Fruit fly (Drosophila melanogaster) whole organism, embryonic: ENCODE data around the gene CG32087.

Source experiments
- Asciz ChIP-seq: fragments of 200-800 bp; sonication (Bioruptor generic); optimal IDR thresholded peaks from 2 replicates; lab custom pipeline; 2017; ENCODE audit warnings: missing biosample characterization, mild to moderate bottlenecking, missing genetic modification characterization, missing genetic modification reagents
- Atf3 ChIP-seq: fragments of 200-800 bp; sonication (Bioruptor generic); optimal IDR thresholded peaks from 3 replicates; lab custom pipeline; 2016; ENCODE audit warnings: missing biosample characterization, missing genetic modification characterization
- Atf6 ChIP-seq: fragments of 200-800 bp; sonication (Bioruptor generic); IDR thresholded peaks from 2 replicates; pipeline ENCODE4 v1.3.6; 2022; ENCODE audit warnings: missing biosample characterization, missing genetic modification characterization
- B-H1 ChIP-seq: fragments of 200-800 bp; sonication (Bioruptor generic); IDR thresholded peaks from 3 replicates; pipeline ENCODE4 v1.3.6; 2022; ENCODE audit warnings: missing biosample characterization, missing genetic modification characterization
- CG10462 ChIP-seq: fragments of 200-800 bp; sonication (Bioruptor generic); optimal IDR thresholded peaks from 2 replicates; lab custom pipeline; 2016; ENCODE audit warnings: missing biosample characterization, missing genetic modification characterization
- CG11560 ChIP-seq: fragments of 200-800 bp; sonication (Bioruptor generic); IDR thresholded peaks from 3 replicates; pipeline ENCODE4 v1.3.6; 2022; ENCODE audit warnings: missing biosample characterization, missing genetic modification characterization
- CG12744 ChIP-seq: fragments of 200-800 bp; sonication (Bioruptor generic); optimal IDR thresholded peaks from 2 replicates; lab custom pipeline; 2016; ENCODE audit warnings: missing biosample characterization, missing genetic modification characterization
- CG13287 ChIP-seq: fragments of 200-800 bp; sonication (Bioruptor generic); IDR thresholded peaks from 2 replicates; pipeline ENCODE4 v1.3.6; 2022; ENCODE audit warnings: missing biosample characterization, missing genetic modification characterization; ENCODE audit not compliant: partially characterized antibody
- CG13624 ChIP-seq: fragments of 200-800 bp; sonication (Bioruptor generic); optimal IDR thresholded peaks from 2 replicates; lab custom pipeline; 2016; ENCODE audit warnings: missing biosample characterization, missing genetic modification characterization
- CG13894 ChIP-seq: fragments of 200-800 bp; sonication (Bioruptor generic); optimal IDR thresholded peaks from 3 replicates; lab custom pipeline; 2018; ENCODE audit warnings: missing biosample characterization, mild to moderate bottlenecking, missing genetic modification characterization, moderate library complexity
- CG14965 ChIP-seq: fragments of 200-800 bp; sonication (Bioruptor generic); optimal IDR thresholded peaks from 2 replicates; lab custom pipeline; 2016; ENCODE audit warnings: missing biosample characterization, missing genetic modification characterization, borderline replicate concordance
- CG15011 ChIP-seq: fragments of 200-800 bp; sonication (Bioruptor generic); optimal IDR thresholded peaks from 3 replicates; lab custom pipeline; 2018; ENCODE audit warnings: missing biosample characterization, mild to moderate bottlenecking, missing genetic modification characterization
- CG15073 ChIP-seq: fragments of 200-800 bp; sonication (Bioruptor generic); optimal IDR thresholded peaks from 2 replicates; lab custom pipeline; 2016; ENCODE audit warnings: missing biosample characterization, missing genetic modification characterization
- CG15601 ChIP-seq: fragments of 200-800 bp; sonication (Bioruptor generic); optimal IDR thresholded peaks from 3 replicates; lab custom pipeline; 2019; ENCODE audit warnings: missing biosample characterization, mild to moderate bottlenecking, missing genetic modification characterization, moderate library complexity
- CG16779 ChIP-seq: fragments of 200-800 bp; sonication (Bioruptor generic); IDR thresholded peaks from 2 replicates; pipeline ENCODE4 v1.3.6; 2022; ENCODE audit warnings: missing biosample characterization, missing genetic modification characterization
- CG18599 ChIP-seq: fragments of 200-800 bp; sonication (Bioruptor generic); optimal IDR thresholded peaks from 3 replicates; lab custom pipeline; 2017; ENCODE audit warnings: missing biosample characterization, missing genetic modification characterization, mild to moderate bottlenecking, moderate library complexity, missing genetic modification reagents
- CG2199 ChIP-seq: fragments of 200-800 bp; sonication (Bioruptor generic); IDR thresholded peaks from 3 replicates; pipeline ENCODE4 v1.3.6; 2022; ENCODE audit warnings: missing biosample characterization, missing genetic modification characterization
- CG2712 ChIP-seq: fragments of 200-800 bp; optimal IDR thresholded peaks from 3 replicates; lab custom pipeline; 2019; ENCODE audit warnings: missing biosample characterization, mild to moderate bottlenecking, missing genetic modification characterization, moderate library complexity
- CG30403 ChIP-seq: fragments of 200-800 bp; sonication (Bioruptor generic); optimal IDR thresholded peaks from 3 replicates; lab custom pipeline; 2016; ENCODE audit warnings: missing biosample characterization, missing genetic modification characterization
- CG31224 ChIP-seq: fragments of 200-800 bp; sonication (Bioruptor generic); IDR thresholded peaks from 2 replicates; pipeline ENCODE4 v1.3.6; 2022; ENCODE audit warnings: missing biosample characterization, missing genetic modification characterization
- CG3847 ChIP-seq: fragments of 200-800 bp; sonication (Bioruptor generic); IDR thresholded peaks from 2 replicates; pipeline ENCODE4 v1.3.6; 2022; ENCODE audit warnings: missing biosample characterization, missing genetic modification characterization
- CG5180 ChIP-seq: fragments of 200-800 bp; sonication (Bioruptor generic); optimal IDR thresholded peaks from 3 replicates; lab custom pipeline; 2017; ENCODE audit warnings: missing biosample characterization, missing genetic modification characterization, mild to moderate bottlenecking, moderate library complexity, missing genetic modification reagents
- CG6689 ChIP-seq: fragments of 200-800 bp; sonication (Bioruptor generic); IDR thresholded peaks from 2 replicates; pipeline ENCODE4 v1.3.6; 2022; ENCODE audit warnings: missing biosample characterization, missing genetic modification characterization
- CG9797 ChIP-seq: fragments of 200-800 bp; sonication (Bioruptor generic); optimal IDR thresholded peaks from 3 replicates; lab custom pipeline; 2018; ENCODE audit warnings: missing biosample characterization, mild to moderate bottlenecking, missing genetic modification characterization
- Dfd ChIP-seq, 2 experiments: fragments of >200 bp; optimal IDR thresholded peaks; 2 replicates each; lab custom pipeline; 2017; ENCODE audit warnings: missing biosample characterization in 2 of 2, missing genetic modification characterization in 2 of 2
- Dip2 ChIP-seq: fragments of 200-800 bp; sonication (Bioruptor generic); IDR thresholded peaks from 2 replicates; pipeline ENCODE4 v1.3.6; 2022; ENCODE audit warnings: missing biosample characterization, missing genetic modification characterization
- Dref ChIP-seq: fragments of 200-800 bp; sonication (Bioruptor generic); IDR thresholded peaks from 2 replicates; pipeline ENCODE4 v1.3.6; 2022; ENCODE audit warnings: missing biosample characterization, missing genetic modification characterization
- Eip74EF ChIP-seq, 2 experiments: fragments of 200-800 bp in 1 of 2; fragments of >200 bp in 1 of 2; sonication (Bioruptor generic) in 1 of 2; optimal IDR thresholded peaks; 2 replicates each; lab custom pipeline; 2017 to 2019; ENCODE audit warnings: missing biosample characterization in 2 of 2, missing genetic modification characterization in 2 of 2, mild to moderate bottlenecking in 1 of 2, moderate library complexity in 1 of 2
- HLH3B ChIP-seq: fragments of 200-800 bp; sonication (Bioruptor generic); IDR thresholded peaks from 2 replicates; pipeline ENCODE4 v1.3.6; 2022; ENCODE audit warnings: missing biosample characterization, missing genetic modification characterization
- Ravus ChIP-seq: fragments of 200-800 bp; sonication (Bioruptor generic); IDR thresholded peaks from 2 replicates; pipeline ENCODE4 v1.3.6; 2022; ENCODE audit warnings: missing biosample characterization, missing genetic modification characterization
- Ssrp ChIP-seq: fragments of 200-800 bp; sonication (Bioruptor generic); optimal IDR thresholded peaks from 2 replicates; lab custom pipeline; 2018; ENCODE audit warnings: missing biosample characterization, mild to moderate bottlenecking, missing genetic modification characterization, moderate library complexity
- aop ChIP-seq: fragments of 200-800 bp; sonication (Bioruptor generic); IDR thresholded peaks from 2 replicates; pipeline ENCODE4 v1.3.6; 2022; ENCODE audit warnings: missing biosample characterization, missing genetic modification characterization
- corto ChIP-seq: fragments of 200-800 bp; sonication (Bioruptor generic); optimal IDR thresholded peaks from 2 replicates; lab custom pipeline; 2016; ENCODE audit warnings: missing biosample characterization, mild to moderate bottlenecking, missing genetic modification characterization, moderate library complexity
- crol ChIP-seq: fragments of 200-800 bp; sonication (Bioruptor generic); IDR thresholded peaks from 2 replicates; pipeline ENCODE4 v1.3.6; 2022; ENCODE audit warnings: missing biosample characterization, missing genetic modification characterization
- dm ChIP-seq: fragments of 200-800 bp; sonication (Bioruptor generic); optimal IDR thresholded peaks from 3 replicates; lab custom pipeline; 2016; ENCODE audit warnings: missing biosample characterization, missing genetic modification characterization
- ems ChIP-seq: fragments of 200-800 bp; sonication (Bioruptor generic); optimal IDR thresholded peaks from 3 replicates; lab custom pipeline; 2016; ENCODE audit warnings: missing biosample characterization, missing genetic modification characterization
- ewg ChIP-seq: fragments of 200-800 bp; sonication (Bioruptor generic); optimal IDR thresholded peaks from 3 replicates; lab custom pipeline; 2017; ENCODE audit warnings: mild to moderate bottlenecking, missing biosample characterization, missing genetic modification reagents, missing genetic modification characterization
- gsb ChIP-seq: fragments of 200-800 bp; sonication (Bioruptor generic); IDR thresholded peaks from 2 replicates; pipeline ENCODE4 v1.3.6; 2022; ENCODE audit warnings: missing biosample characterization, missing genetic modification characterization
- ken ChIP-seq: fragments of 200-800 bp; sonication (Bioruptor generic); IDR thresholded peaks from 3 replicates; pipeline ENCODE4 v1.3.6; 2022; ENCODE audit warnings: missing biosample characterization, missing genetic modification characterization
- nom ChIP-seq: fragments of 200-800 bp; sonication (Bioruptor generic); optimal IDR thresholded peaks from 2 replicates; lab custom pipeline; 2017; ENCODE audit warnings: missing biosample characterization, missing genetic modification characterization, mild to moderate bottlenecking, moderate library complexity, missing genetic modification reagents
- oc ChIP-seq: fragments of 200-800 bp; sonication (Bioruptor generic); optimal IDR thresholded peaks from 2 replicates; lab custom pipeline; 2018; ENCODE audit warnings: missing biosample characterization, mild to moderate bottlenecking, missing genetic modification characterization, moderate library complexity
- onecut ChIP-seq: fragments of 200-800 bp; sonication (Bioruptor generic); IDR thresholded peaks from 2 replicates; pipeline ENCODE4 v1.3.6; 2022; ENCODE audit warnings: missing biosample characterization, missing genetic modification characterization
- pros ChIP-seq: fragments of 200-800 bp; sonication (Bioruptor generic); optimal IDR thresholded peaks from 3 replicates; lab custom pipeline; 2019; ENCODE audit warnings: missing biosample characterization, mild to moderate bottlenecking, missing genetic modification characterization, moderate library complexity
- repo ChIP-seq: fragments of 200-800 bp; sonication (Bioruptor generic); optimal IDR thresholded peaks from 2 replicates; lab custom pipeline; 2016; ENCODE audit warnings: missing biosample characterization, missing genetic modification characterization
- rib ChIP-seq: fragments of 200-800 bp; sonication (Bioruptor generic); IDR thresholded peaks from 2 replicates; pipeline ENCODE4 v1.3.6; 2022; ENCODE audit warnings: missing biosample characterization, missing genetic modification characterization
- sens-2 ChIP-seq: fragments of 200-800 bp; sonication (Bioruptor generic); IDR thresholded peaks from 2 replicates; pipeline ENCODE4 v1.3.6; 2022; ENCODE audit warnings: missing biosample characterization, missing genetic modification characterization
- trh ChIP-seq: fragments of 200-800 bp; sonication (Bioruptor generic); optimal IDR thresholded peaks from 2 replicates; lab custom pipeline; 2016; ENCODE audit warnings: missing biosample characterization, missing genetic modification characterization
- vvl ChIP-seq: fragments of 200-800 bp; sonication (Bioruptor generic); IDR thresholded peaks from 2 replicates; pipeline ENCODE4 v1.3.6; 2022; ENCODE audit warnings: missing biosample characterization, missing genetic modification characterization
- yki ChIP-seq: fragments of >200 bp; optimal IDR thresholded peaks from 3 replicates; lab custom pipeline; 2018
- zfh1 ChIP-seq: fragments of 200-800 bp; sonication (Bioruptor generic); IDR thresholded peaks from 3 replicates; pipeline ENCODE4 v1.3.6; 2022; ENCODE audit warnings: missing biosample characterization, missing genetic modification characterization
- zfh2 ChIP-seq: fragments of 200-800 bp; sonication (Bioruptor generic); optimal IDR thresholded peaks from 2 replicates; lab custom pipeline; 2016; ENCODE audit warnings: missing biosample characterization, missing genetic modification characterization

The CG32087 gene

DNA sequence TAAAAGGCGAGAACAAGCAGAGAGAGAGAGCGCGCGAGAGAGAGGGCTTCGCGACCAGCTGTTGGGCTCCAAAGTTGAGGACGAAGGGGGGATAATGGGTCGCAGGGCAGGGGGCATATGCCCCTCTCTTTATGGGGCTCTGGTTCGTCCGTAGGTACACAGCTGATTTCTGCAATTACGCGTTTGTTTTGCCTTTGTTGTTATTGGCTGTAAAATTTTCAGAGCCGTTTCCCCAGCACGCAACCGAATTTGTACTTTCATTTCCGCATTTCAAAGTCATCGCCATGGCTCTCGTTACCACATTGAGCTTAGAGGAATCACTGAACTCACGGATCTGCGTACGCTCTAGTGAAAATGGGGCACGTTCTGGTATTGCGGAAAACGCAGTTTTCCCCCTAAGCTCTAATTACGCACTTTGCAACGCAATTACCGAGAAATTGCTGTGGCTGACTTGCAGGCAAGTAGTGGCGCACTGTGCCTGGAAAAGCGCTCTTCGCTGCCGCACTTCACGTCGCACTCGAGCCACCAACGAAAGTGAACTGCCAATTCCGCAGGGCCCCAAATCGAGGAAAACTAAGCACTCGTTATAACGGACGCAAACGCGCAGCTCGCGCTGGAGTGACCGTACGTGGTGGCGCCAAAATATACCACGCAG, 23.8 kb upstream of the CG32087 start, which contains the start of gene CG11658 (continued):
- TF ChIP-seq yki (lab: Kevin White, UChicago) (no peak), rib (GFP tag; lab: Robert Waterston, UW) (peak; percentile 81; the same call in 1 of the 2 replicates), trh (no peak), Ssrp (tag; lab: Kevin White, UChicago) (no peak), Atf3 (GFP tag; lab: Kevin White, UChicago) (no peak), Asciz (GFP tag; lab: Kevin White, UChicago) (no peak), gsb (GFP tag; lab: Robert Waterston, UW) (0 out of 2 replicates have a peak, but pooled peaks have one; percentile 11), vvl (GFP tag; lab: Robert Waterston, UW) (peak; percentile 24; the same call in 1 of the 2 replicates), B-H1 (GFP tag; lab: Robert Waterston, UW) (no peak; the same call in 2 of the 3 replicates), zfh2 (GFP tag; lab: Kevin White, UChicago) (no peak), CG16779 (GFP tag; lab: Robert Waterston, UW) (peak; percentile 65; the same call in 1 of the 2 replicates), repo (GFP tag; lab: Kevin White, UChicago) (no peak), nom (GFP tag; lab: Kevin White, UChicago) (peak; percentile 72), zfh1 (GFP tag; lab: Robert Waterston, UW) (peak; percentile 37; the same call in 1 of the 3 replicates), HLH3B (GFP tag; lab: Robert Waterston, UW) (no peak; the same call in 1 of the 2 replicates), Atf6 (GFP tag; lab: Robert Waterston, UW) (peak; percentile 54; the same call in 1 of the 2 replicates), corto (no peak), Eip74EF (GFP tag; optimal IDR thresholded peaks at IDR 0.05; lab: Kevin White, UChicago) (peak in 1 of 2 experiments; percentile 92), CG15073 (GFP tag; lab: Kevin White, UChicago) (no peak), ewg (GFP tag; lab: Kevin White, UChicago) (no peak), CG11560 (tag; lab: Robert Waterston, UW) (no peak), Ravus (GFP tag; lab: Robert Waterston, UW) (no peak), CG3847 (GFP tag; lab: Robert Waterston, UW) (no peak), CG15011 (GFP tag; lab: Kevin White, UChicago) (no peak), onecut (GFP tag; lab: Robert Waterston, UW) (no peak), CG13287 (GFP tag; lab: Robert Waterston, UW) (peak; percentile 46), CG9797 (no peak), dm (no peak), CG15601 (tag; lab: Kevin White, UChicago) (no peak), sens-2 (GFP tag; lab: Robert Waterston, UW) (no peak), CG2199 (GFP tag; lab: Robert Waterston, UW) (no peak), CG2712 (no peak), CG13894 (tag; lab: Kevin White, UChicago) (no peak), Dfd (GFP tag; optimal IDR thresholded peaks at IDR 0.05; lab: Kevin White, UChicago) (no peak), CG14965 (no peak), CG13624 (GFP tag; lab: Kevin White, UChicago) (peak; percentile 74), CG12744 (GFP tag; lab: Kevin White, UChicago) (no peak), CG30403 (GFP tag; lab: Kevin White, UChicago) (peak; percentile 34), crol (GFP tag; lab: Robert Waterston, UW) (peak; percentile 100), ems (GFP tag; lab: Kevin White, UChicago) (no peak), ken (GFP tag; lab: Robert Waterston, UW) (no peak), CG6689 (no peak), oc (tag; lab: Kevin White, UChicago) (no peak), Dip2 (GFP tag; lab: Robert Waterston, UW) (no peak), CG18599 (GFP tag; lab: Kevin White, UChicago) (peak; percentile 23), CG10462 (GFP tag; lab: Kevin White, UChicago) (no peak), Dref (GFP tag; lab: Robert Waterston, UW) (no peak), aop (GFP tag; lab: Robert Waterston, UW) (no peak), pros (GFP tag; lab: Kevin White, UChicago) (no peak), CG5180 (GFP tag; lab: Kevin White, UChicago) (peak; percentile 22), CG31224 (GFP tag; lab: Robert Waterston, UW) (no peak)
